Fruit fly (Drosophila melanogaster): ENCODE measurements around the gene CG42711.

The CG42711 gene

DNA sequence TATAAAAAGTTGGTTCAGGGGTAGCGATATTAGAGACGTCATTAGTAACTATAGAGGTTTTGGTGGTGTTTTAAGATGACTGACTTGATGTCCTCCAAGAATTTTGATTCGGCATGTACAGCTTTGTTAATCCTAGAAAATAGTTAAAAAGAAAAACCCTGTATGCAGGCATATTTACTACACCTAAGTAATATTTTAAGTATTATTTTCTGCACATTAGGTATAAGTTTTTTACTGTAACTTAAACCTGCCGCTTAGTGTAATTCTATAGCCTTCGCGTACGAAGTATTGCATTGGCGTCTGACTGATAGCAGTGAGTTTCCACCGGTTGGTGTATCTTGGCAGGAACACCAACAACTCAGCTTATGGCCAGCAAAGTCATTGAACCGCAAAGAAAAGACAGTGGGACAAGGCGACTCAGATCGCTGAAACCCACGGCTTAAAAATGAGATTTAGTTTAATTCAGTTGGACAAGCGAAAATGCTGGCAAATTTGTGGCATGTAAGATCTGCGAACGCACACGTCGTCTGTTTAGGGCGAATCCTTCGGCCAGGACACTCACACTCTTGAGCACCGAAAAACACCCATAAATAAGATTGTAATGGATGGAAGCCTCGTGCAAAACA lies 46.4 kb downstream of the CG42711 start:
- TF ChIP-seq D1 (tag; optimal IDR thresholded peaks at IDR 0.05) (no peak), CG13204 (GFP tag; optimal IDR thresholded peaks at IDR 0.05) (no peak), Ets98B (GFP tag; IDR thresholded peaks at IDR 0.05) (no peak), CG8301 (tag; optimal IDR thresholded peaks at IDR 0.05) (peak; percentile 34), Pif1A (GFP tag; optimal IDR thresholded peaks at IDR 0.05) (no peak), CG12605 (GFP tag; IDR thresholded peaks at IDR 0.05) (no peak), Pif1B (GFP tag; optimal IDR thresholded peaks at IDR 0.05) (peak; percentile 18), rn (GFP tag; IDR thresholded peaks at IDR 0.05) (no peak), Snoo (tag; optimal IDR thresholded peaks at IDR 0.05) (peak; percentile 49), CG8159 (tag; optimal IDR thresholded peaks at IDR 0.05) (peak; percentile 63), CG9948 (tag; optimal IDR thresholded peaks at IDR 0.05) (no peak), gl (tag; optimal IDR thresholded peaks at IDR 0.05) (no peak), CG14655 (GFP tag; optimal IDR thresholded peaks at IDR 0.05) (peak; percentile 51), CG17806 (tag; optimal IDR thresholded peaks at IDR 0.05) (peak; percentile 24), CG32121 (GFP tag; IDR thresholded peaks at IDR 0.05) (no peak), CG15710 (tag; optimal IDR thresholded peaks at IDR 0.05) (peak; percentile 20), CG34367 (tag; optimal IDR thresholded peaks at IDR 0.05) (no peak), fd96Ca (GFP tag; IDR thresholded peaks at IDR 0.05) (no peak), EcR (GFP tag; optimal IDR thresholded peaks at IDR 0.05) (peak; percentile 83), CG4496 (GFP tag; IDR thresholded peaks at IDR 0.05) (0 out of 3 replicates have a peak, but pooled peaks have one; percentile 51), CG10348 (GFP tag; IDR thresholded peaks at IDR 0.05) (no peak)

DNA sequence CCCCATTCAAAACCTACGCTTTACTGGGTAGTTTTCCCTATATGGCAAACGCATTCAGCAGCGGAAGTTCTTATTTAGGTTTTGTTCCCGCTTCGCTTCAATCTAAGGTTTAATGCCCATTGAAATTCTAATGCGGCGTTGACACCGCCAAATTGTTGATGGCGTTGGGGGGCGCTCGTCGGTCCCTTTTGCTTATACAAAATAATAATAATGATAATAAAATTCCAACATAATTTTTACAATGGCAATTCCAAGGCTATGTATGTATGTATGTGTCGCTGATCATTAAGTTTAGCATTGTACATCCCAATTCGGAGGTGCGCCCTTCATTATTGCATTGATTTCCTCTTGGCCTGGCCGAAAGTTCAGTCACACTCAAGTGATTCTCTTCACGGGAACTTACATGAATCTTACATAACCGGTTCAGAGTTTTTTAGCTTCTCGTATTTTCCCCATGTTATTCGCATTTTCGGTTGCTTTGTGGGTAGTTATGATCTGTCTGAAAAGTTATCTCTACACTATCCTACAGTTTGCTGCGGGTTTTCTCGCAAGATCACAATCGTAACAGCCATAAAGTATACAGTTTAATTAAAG lies 47.0 kb downstream of the CG42711 start:
- TF ChIP-seq CG17806 (tag; optimal IDR thresholded peaks at IDR 0.05) (no peak), CG32121 (GFP tag; IDR thresholded peaks at IDR 0.05) (no peak), EcR (GFP tag; optimal IDR thresholded peaks at IDR 0.05) (peak; percentile 55)

DNA sequence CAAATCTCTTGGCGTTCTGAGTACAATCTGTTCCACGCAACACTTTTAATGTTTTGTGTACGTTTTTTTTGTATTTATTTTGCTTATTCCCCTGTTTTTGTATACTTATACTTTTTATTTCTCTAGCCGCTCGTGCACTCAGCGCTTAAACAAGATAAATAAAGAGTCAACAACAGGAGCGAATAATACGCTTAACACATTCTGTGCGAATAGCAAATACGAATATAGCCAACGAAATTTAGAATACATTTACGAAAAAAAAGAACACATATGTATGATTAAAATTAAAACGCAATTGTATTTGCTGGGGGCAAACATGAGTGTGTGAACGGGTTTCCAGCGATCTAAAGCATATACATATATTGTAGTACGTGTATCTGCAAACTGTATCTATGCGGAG lies 49.2 kb downstream of the CG42711 start:
- no peak for TF ChIP-seq CG10348 (GFP tag; IDR thresholded peaks at IDR 0.05)
- TF ChIP-seq CG17806 (tag; optimal IDR thresholded peaks at IDR 0.05), result no peak
- TF ChIP-seq Pif1A (GFP tag; optimal IDR thresholded peaks at IDR 0.05), result peak; percentile 0
- no peak for TF ChIP-seq fd96Ca (GFP tag; IDR thresholded peaks at IDR 0.05)
- TF ChIP-seq CG32121 (GFP tag; IDR thresholded peaks at IDR 0.05), result no peak
- TF ChIP-seq Pif1B (GFP tag; optimal IDR thresholded peaks at IDR 0.05), result no peak

DNA sequence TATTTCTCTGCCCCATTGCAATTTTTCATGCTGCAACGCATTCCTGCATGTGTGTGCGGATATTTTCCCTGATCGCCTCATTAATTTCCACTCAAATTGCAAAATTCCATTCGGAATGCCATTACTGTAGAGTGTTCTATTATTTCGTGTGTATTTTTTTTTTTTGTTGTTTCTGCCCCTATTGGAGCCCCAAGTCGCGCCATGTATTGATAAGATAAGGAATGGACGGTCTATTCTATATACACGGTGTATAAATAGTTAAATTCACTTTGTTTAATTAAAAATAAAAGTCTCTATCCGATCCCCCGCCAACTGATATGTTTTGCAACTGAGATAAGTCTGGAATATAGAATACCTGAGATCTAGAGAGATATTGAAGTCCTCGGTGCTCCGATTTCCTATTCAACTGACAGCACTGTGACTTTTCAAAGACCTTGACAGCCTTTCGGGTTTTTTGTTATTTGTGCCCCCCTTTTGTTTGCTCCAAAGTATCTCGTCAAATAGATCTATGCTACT lies 49.7 kb downstream of the CG42711 start:
- TF ChIP-seq Pif1B (GFP tag; optimal IDR thresholded peaks at IDR 0.05), result no peak
- TF ChIP-seq Snoo (tag; optimal IDR thresholded peaks at IDR 0.05), result no peak
- 0 out of 3 replicates have a peak, but pooled peaks have one; percentile 33 for TF ChIP-seq fd96Ca (GFP tag; IDR thresholded peaks at IDR 0.05)

Measured in whole organism, pupa.